Fruit fly (Drosophila melanogaster) whole organism, embryonic: Measurements from ENCODE around the gene Vta1.

ENCODE experiments used
- Ada2b ChIP-seq: fragments of 200-800 bp; sonication (Bioruptor generic); IDR thresholded peaks from 2 replicates; pipeline ENCODE4 v1.3.6; 2022; ENCODE audit warnings: missing biosample characterization, missing genetic modification characterization
- Antp ChIP-seq: fragments of 200-800 bp; sonication (Bioruptor generic); optimal IDR thresholded peaks from 3 replicates; lab custom pipeline; 2016; ENCODE audit warnings: missing biosample characterization, missing genetic modification characterization
- Atf3 ChIP-seq: fragments of 200-800 bp; sonication (Bioruptor generic); optimal IDR thresholded peaks from 3 replicates; lab custom pipeline; 2016; ENCODE audit warnings: missing biosample characterization, missing genetic modification characterization
- Awh ChIP-seq: fragments of 200-800 bp; sonication (Bioruptor generic); IDR thresholded peaks from 2 replicates; pipeline ENCODE4, ENCODE4 v1.3.6; 2022; ENCODE audit warnings: missing biosample characterization, missing genetic modification characterization
- Bdp1 ChIP-seq: fragments of 200-800 bp; sonication (Bioruptor generic); optimal IDR thresholded peaks from 3 replicates; lab custom pipeline; 2016; ENCODE audit warnings: missing biosample characterization, missing genetic modification characterization
- CG12219 ChIP-seq: fragments of 200-800 bp; sonication (Bioruptor generic); optimal IDR thresholded peaks from 3 replicates; lab custom pipeline; 2018; ENCODE audit warnings: missing biosample characterization, mild to moderate bottlenecking, missing genetic modification characterization
- CG13424 ChIP-seq: fragments of 200-800 bp; sonication (Bioruptor generic); optimal IDR thresholded peaks from 2 replicates; lab custom pipeline; 2019; ENCODE audit warnings: missing biosample characterization, mild to moderate bottlenecking, missing genetic modification characterization, moderate library complexity
- CG13894 ChIP-seq: fragments of 200-800 bp; sonication (Bioruptor generic); optimal IDR thresholded peaks from 3 replicates; lab custom pipeline; 2018; ENCODE audit warnings: missing biosample characterization, mild to moderate bottlenecking, missing genetic modification characterization, moderate library complexity
- CG14441 ChIP-seq: fragments of 200-800 bp; sonication (Bioruptor generic); IDR thresholded peaks from 2 replicates; pipeline ENCODE4 v1.3.6; 2022; ENCODE audit warnings: missing biosample characterization, missing genetic modification characterization
- CG1792 ChIP-seq: fragments of 200-800 bp; sonication (Bioruptor generic); optimal IDR thresholded peaks from 2 replicates; lab custom pipeline; 2016; ENCODE audit warnings: missing biosample characterization, missing genetic modification characterization
- CG34376 ChIP-seq: fragments of 200-800 bp; sonication (Bioruptor generic); optimal IDR thresholded peaks from 2 replicates; lab custom pipeline; 2018; ENCODE audit warnings: missing biosample characterization, mild to moderate bottlenecking, missing genetic modification characterization
- CG3995 ChIP-seq: fragments of 200-800 bp; sonication (Bioruptor generic); optimal IDR thresholded peaks from 3 replicates; lab custom pipeline; 2016; ENCODE audit warnings: missing biosample characterization, missing genetic modification characterization
- CG4707 ChIP-seq: fragments of 200-800 bp; sonication (Bioruptor generic); optimal IDR thresholded peaks from 2 replicates; lab custom pipeline; 2018; ENCODE audit warnings: missing biosample characterization, mild to moderate bottlenecking, missing genetic modification characterization, moderate library complexity
- CG4820 ChIP-seq: fragments of 200-800 bp; sonication (Bioruptor generic); optimal IDR thresholded peaks from 3 replicates; lab custom pipeline; 2016; ENCODE audit warnings: missing biosample characterization, missing genetic modification characterization
- CG7271 ChIP-seq: fragments of 200-800 bp; sonication (Bioruptor generic); optimal IDR thresholded peaks from 2 replicates; lab custom pipeline; 2018; ENCODE audit warnings: missing biosample characterization, mild to moderate bottlenecking, missing genetic modification characterization, moderate library complexity
- CG9727 ChIP-seq: fragments of 200-800 bp; sonication (Bioruptor generic); optimal IDR thresholded peaks from 3 replicates; lab custom pipeline; 2017; ENCODE audit warnings: missing biosample characterization, mild to moderate bottlenecking, missing genetic modification characterization
- CG9876 ChIP-seq: fragments of 200-800 bp; sonication (Bioruptor generic); optimal IDR thresholded peaks from 2 replicates; lab custom pipeline; 2016; ENCODE audit warnings: missing biosample characterization, missing genetic modification characterization
- Elba2 ChIP-seq: fragments of 200-800 bp; sonication (Bioruptor generic); optimal IDR thresholded peaks from 3 replicates; lab custom pipeline; 2016; ENCODE audit warnings: missing biosample characterization, missing genetic modification characterization
- Ets65A ChIP-seq: fragments of 200-800 bp; sonication (Bioruptor generic); peaks from one replicate; lab custom pipeline; 2016; ENCODE audit warnings: missing biosample characterization, missing genetic modification characterization
- Ets97D ChIP-seq: fragments of 200-800 bp; sonication (Bioruptor generic); optimal IDR thresholded peaks from 3 replicates; lab custom pipeline; 2016; ENCODE audit warnings: missing biosample characterization, missing genetic modification characterization
- H15 ChIP-seq: fragments of 200-800 bp; sonication (Bioruptor generic); IDR thresholded peaks from 3 replicates; pipeline ENCODE4 v1.3.6; 2022; ENCODE audit warnings: missing biosample characterization, missing genetic modification characterization
- Hsf ChIP-seq: fragments of 200-800 bp; sonication (Bioruptor generic); optimal IDR thresholded peaks from 3 replicates; lab custom pipeline; 2016; ENCODE audit warnings: missing biosample characterization, missing genetic modification characterization
- Jarid2 ChIP-seq: fragments of 200-800 bp; sonication (Bioruptor generic); optimal IDR thresholded peaks from 3 replicates; lab custom pipeline; 2017; ENCODE audit warnings: mild to moderate bottlenecking, missing biosample characterization, missing genetic modification reagents, missing genetic modification characterization
- Oaz ChIP-seq: fragments of 200-800 bp; sonication (Bioruptor generic); IDR thresholded peaks from 2 replicates; pipeline ENCODE4 v1.3.6; 2022; ENCODE audit warnings: missing biosample characterization, missing genetic modification characterization
- Optix ChIP-seq: fragments of 200-800 bp; sonication (Bioruptor generic); IDR thresholded peaks from 3 replicates; pipeline ENCODE4 v1.3.6; 2022; ENCODE audit warnings: missing biosample characterization, missing genetic modification characterization
- Sox100B ChIP-seq: fragments of 200-800 bp; sonication (Bioruptor generic); optimal IDR thresholded peaks from 3 replicates; lab custom pipeline; 2018; ENCODE audit warnings: missing biosample characterization, mild to moderate bottlenecking, missing genetic modification characterization
- Tbp ChIP-seq: fragments of >200 bp; optimal IDR thresholded peaks from 2 replicates; lab custom pipeline; 2018; ENCODE audit warnings: missing biosample characterization, missing genetic modification characterization
- YL-1 ChIP-seq: fragments of 200-800 bp; sonication (Bioruptor generic); optimal IDR thresholded peaks from 3 replicates; lab custom pipeline; 2017; ENCODE audit warnings: missing biosample characterization, mild to moderate bottlenecking, missing genetic modification characterization
- ara ChIP-seq: fragments of 200-800 bp; sonication (Bioruptor generic); IDR thresholded peaks from 2 replicates; pipeline ENCODE4 v1.3.6; 2022; ENCODE audit warnings: missing biosample characterization, missing genetic modification characterization
- az2 ChIP-seq: fragments of 200-800 bp; sonication (Bioruptor generic); optimal IDR thresholded peaks from 3 replicates; lab custom pipeline; 2016; ENCODE audit warnings: missing biosample characterization, missing genetic modification characterization
- btn ChIP-seq: fragments of 200-800 bp; sonication (Bioruptor generic); optimal IDR thresholded peaks from 2 replicates; lab custom pipeline; 2016; ENCODE audit warnings: missing biosample characterization, missing genetic modification characterization
- chm ChIP-seq: fragments of 200-800 bp; sonication (Bioruptor generic); IDR thresholded peaks from 2 replicates; pipeline ENCODE4 v1.3.6; 2022; ENCODE audit warnings: missing biosample characterization, missing genetic modification characterization
- corto ChIP-seq: fragments of 200-800 bp; sonication (Bioruptor generic); optimal IDR thresholded peaks from 2 replicates; lab custom pipeline; 2016; ENCODE audit warnings: missing biosample characterization, mild to moderate bottlenecking, missing genetic modification characterization, moderate library complexity
- disco-r ChIP-seq: fragments of 200-800 bp; sonication (Bioruptor generic); optimal IDR thresholded peaks from 2 replicates; lab custom pipeline; 2016; ENCODE audit warnings: missing biosample characterization, missing genetic modification characterization
- dpn ChIP-seq, 2 experiments: fragments of 200-800 bp; sonication (Bioruptor generic); optimal IDR thresholded peaks; 3 replicates each; lab custom pipeline; 2016; ENCODE audit warnings: missing biosample characterization in 2 of 2, missing genetic modification characterization in 2 of 2
- gce ChIP-seq: fragments of 200-800 bp; sonication (Bioruptor generic); IDR thresholded peaks from 3 replicates; pipeline ENCODE4 v1.3.6; 2022; ENCODE audit warnings: missing biosample characterization, missing genetic modification characterization
- gcm ChIP-seq: fragments of 200-800 bp; sonication (Bioruptor generic); optimal IDR thresholded peaks from 2 replicates; lab custom pipeline; 2019; ENCODE audit warnings: missing biosample characterization, mild to moderate bottlenecking, missing genetic modification characterization, moderate library complexity
- gsb ChIP-seq: fragments of 200-800 bp; sonication (Bioruptor generic); IDR thresholded peaks from 2 replicates; pipeline ENCODE4 v1.3.6; 2022; ENCODE audit warnings: missing biosample characterization, missing genetic modification characterization
- gsb-n ChIP-seq: fragments of 200-800 bp; sonication (Bioruptor generic); optimal IDR thresholded peaks from 3 replicates; lab custom pipeline; 2018; ENCODE audit warnings: missing biosample characterization, mild to moderate bottlenecking, missing genetic modification characterization
- inv ChIP-seq: fragments of 200-800 bp; sonication (Bioruptor generic); IDR thresholded peaks from 2 replicates; pipeline ENCODE4 v1.3.6; 2022; ENCODE audit warnings: missing biosample characterization, missing genetic modification characterization; ENCODE audit not compliant: partially characterized antibody
- lola ChIP-seq, 3 experiments: fragments of >200 bp in 2 of 3; fragments of 200-800 bp in 1 of 3; sonication (Bioruptor generic) in 1 of 3; optimal IDR thresholded peaks; 2 replicates each; lab custom pipeline; 2017 to 2019; ENCODE audit warnings: missing biosample characterization in 3 of 3, missing genetic modification characterization in 3 of 3, mild to moderate bottlenecking in 1 of 3, moderate library complexity in 1 of 3
- luna ChIP-seq: fragments of 200-800 bp; sonication (Bioruptor generic); optimal IDR thresholded peaks from 2 replicates; lab custom pipeline; 2016; ENCODE audit warnings: missing biosample characterization, missing genetic modification characterization
- maf-S ChIP-seq: fragments of 200-800 bp; sonication (Bioruptor generic); optimal IDR thresholded peaks from 2 replicates; lab custom pipeline; 2016; ENCODE audit warnings: missing biosample characterization, missing genetic modification characterization
- nmo ChIP-seq: fragments of 200-800 bp; sonication (Bioruptor generic); optimal IDR thresholded peaks from 2 replicates; lab custom pipeline; 2018; ENCODE audit warnings: missing biosample characterization, mild to moderate bottlenecking, missing genetic modification characterization, moderate library complexity
- ro ChIP-seq: fragments of 200-800 bp; sonication (Bioruptor generic); IDR thresholded peaks from 2 replicates; pipeline ENCODE4 v1.3.6; 2022; ENCODE audit warnings: missing biosample characterization, missing genetic modification characterization
- stwl ChIP-seq: fragments of 200-800 bp; sonication (Bioruptor generic); optimal IDR thresholded peaks from 3 replicates; lab custom pipeline; 2018; ENCODE audit warnings: missing biosample characterization, mild to moderate bottlenecking, missing genetic modification characterization, moderate library complexity
- sug ChIP-seq: fragments of 200-800 bp; optimal IDR thresholded peaks from 2 replicates; lab custom pipeline; 2019; ENCODE audit warnings: missing biosample characterization, mild to moderate bottlenecking, missing genetic modification characterization, moderate library complexity
- unc-4 ChIP-seq: fragments of 200-800 bp; sonication (Bioruptor generic); IDR thresholded peaks from 2 replicates; pipeline ENCODE4 v1.3.6; 2022; ENCODE audit warnings: missing biosample characterization, missing genetic modification characterization; ENCODE audit not compliant: partially characterized antibody
- vfl ChIP-seq: fragments of 200-800 bp; sonication (Bioruptor generic); optimal IDR thresholded peaks from 2 replicates; lab custom pipeline; 2016; ENCODE audit warnings: missing biosample characterization, missing genetic modification characterization
- zf30C ChIP-seq: fragments of 200-800 bp; sonication (Bioruptor generic); optimal IDR thresholded peaks from 3 replicates; lab custom pipeline; 2018; ENCODE audit warnings: missing biosample characterization, mild to moderate bottlenecking, missing genetic modification characterization

Gene Vta1

DNA sequence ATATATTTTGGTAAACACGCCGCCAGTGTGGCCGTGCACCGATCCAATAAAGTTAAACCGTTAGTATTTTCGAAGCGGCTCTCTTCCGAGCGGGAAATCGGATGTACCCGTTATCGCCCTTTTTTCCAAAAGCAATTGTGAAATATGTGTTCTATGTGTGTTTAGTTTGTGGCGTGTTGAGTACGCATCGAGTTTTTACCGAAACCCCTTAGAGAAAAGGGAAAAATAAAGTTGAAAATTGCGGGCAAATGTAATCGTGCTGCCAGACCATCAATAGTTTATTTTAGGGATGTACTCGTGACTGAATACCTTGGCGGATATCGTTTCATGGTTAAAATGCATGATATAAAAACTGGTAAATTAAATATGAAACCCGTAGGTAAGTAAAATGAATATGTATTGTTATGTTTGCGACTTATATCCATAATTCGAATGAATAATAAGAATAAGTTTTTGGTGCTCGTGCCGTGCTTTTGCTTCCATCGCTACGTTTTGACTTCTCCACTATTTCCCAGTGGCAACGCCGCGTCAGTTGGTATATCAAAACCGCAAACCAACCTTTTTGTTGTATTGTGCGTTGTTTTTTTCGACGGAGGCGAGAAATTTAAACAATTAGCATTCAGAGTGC lies 13.4 kb downstream of the Vta1 start, which contains the start of the genes Mettl2 and Bgb (continued):
- TF ChIP-seq CG14441 (peak; percentile 81), Sox100B (GFP tag; lab: Kevin White, UChicago) (no peak), gsb (GFP tag; lab: Robert Waterston, UW) (no peak), YL-1 (GFP tag; lab: Kevin White, UChicago) (peak; percentile 58), Oaz (GFP tag; lab: Robert Waterston, UW) (peak; percentile 49), ro (peak; percentile 66), Ada2b (GFP tag; lab: Robert Waterston, UW) (peak; percentile 71), Elba2 (GFP tag; lab: Kevin White, UChicago) (peak; percentile 23), Antp (GFP tag; lab: Kevin White, UChicago) (peak; percentile 87), CG12219 (no peak), Awh (GFP tag; lab: Robert Waterston, UW) (peak; percentile 25; the same call in 1 of the 2 replicates), CG7271 (no peak), CG4707 (GFP tag; lab: Kevin White, UChicago) (no peak), Atf3 (GFP tag; lab: Kevin White, UChicago) (peak; percentile 71), btn (GFP tag; lab: Kevin White, UChicago) (peak; percentile 29), H15 (GFP tag; lab: Robert Waterston, UW) (peak; percentile 85), ara (GFP tag; lab: Robert Waterston, UW) (peak; percentile 67), unc-4 (GFP tag; lab: Robert Waterston, UW) (peak; percentile 72), corto (GFP tag; lab: Kevin White, UChicago) (no peak), Hsf (GFP tag; lab: Kevin White, UChicago) (peak; percentile 88), CG9876 (peak; percentile 62), luna (GFP tag; lab: Kevin White, UChicago) (peak; percentile 21), Bdp1 (GFP tag; lab: Kevin White, UChicago) (peak; percentile 39), CG3995 (peak; percentile 35), Jarid2 (GFP tag; lab: Kevin White, UChicago) (no peak), inv (peak; percentile 84), nmo (GFP tag; lab: Kevin White, UChicago) (peak; percentile 83), zf30C (no peak), gcm (peak; percentile 31), chm (GFP tag; lab: Robert Waterston, UW) (0 out of 2 replicates have a peak, but pooled peaks have one; percentile 35), CG4820 (GFP tag; lab: Kevin White, UChicago) (peak; percentile 80), az2 (GFP tag; lab: Kevin White, UChicago) (peak; percentile 72), gsb-n (tag; lab: Kevin White, UChicago) (peak; percentile 49), stwl (tag; lab: Kevin White, UChicago) (peak; percentile 42), CG13894 (tag; lab: Kevin White, UChicago) (peak; percentile 45), CG34376 (GFP tag; lab: Kevin White, UChicago) (peak; percentile 48), Tbp (no peak), CG1792 (GFP tag; lab: Kevin White, UChicago) (peak; percentile 74), lola (GFP tag; optimal IDR thresholded peaks at IDR 0.05; lab: Kevin White, UChicago) (peak in 1 of 3 experiments; percentile 72), CG9727 (peak; percentile 72), CG13424 (tag; lab: Kevin White, UChicago) (peak; percentile 76), sug (tag; lab: Kevin White, UChicago) (peak; percentile 76), Ets65A (GFP tag; lab: Kevin White, UChicago) (peak; percentile 98), Ets97D (GFP tag; lab: Kevin White, UChicago) (peak; percentile 69), dpn (GFP tag; optimal IDR thresholded peaks at IDR 0.05; lab: Kevin White, UChicago) (peak; percentile 79 to 81), Optix (peak; percentile 52; the same call in 1 of the 3 replicates), gce (no peak), vfl (GFP tag; lab: Kevin White, UChicago) (peak; percentile 47), disco-r (peak; percentile 60), maf-S (GFP tag; lab: Kevin White, UChicago) (peak; percentile 80)
